Worm (Caenorhabditis elegans) whole organism, L3 larva: ENCODE results near the gene ddx-23.

Experiments used
- ama-1 ChIP-seq: fragments of 150-350 bp; optimal IDR thresholded peaks from 2 replicates; lab custom pipeline; 2018
- ceh-16 ChIP-seq: sonication (generic microtip); optimal IDR thresholded peaks from 2 replicates; lab custom pipeline; 2017; ENCODE audit warnings: missing biosample characterization, missing genetic modification characterization
- ceh-82 ChIP-seq: fragments of 150-350 bp; optimal IDR thresholded peaks from 2 replicates; lab custom pipeline; 2014; ENCODE audit warnings: missing biosample characterization, missing genetic modification characterization
- nhr-28 ChIP-seq: fragments of 150-350 bp; optimal IDR thresholded peaks from 2 replicates; lab custom pipeline; 2014; ENCODE audit warnings: missing biosample characterization, missing genetic modification characterization
- nhr-77 ChIP-seq: fragments of 150-350 bp; optimal IDR thresholded peaks from 2 replicates; lab custom pipeline; 2014; ENCODE audit warnings: missing biosample characterization, missing genetic modification characterization
- pqm-1 ChIP-seq: fragments of 150-350 bp; optimal IDR thresholded peaks from 2 replicates; lab custom pipeline; 2017; ENCODE audit warnings: missing biosample characterization, missing genetic modification characterization, inconsistent platforms
- tbx-2 ChIP-seq: sonication (generic microtip); optimal IDR thresholded peaks from 2 replicates; lab custom pipeline; 2016; ENCODE audit warnings: mild to moderate bottlenecking, missing genetic modification characterization, missing compliant biosample characterization
- unc-62 ChIP-seq: fragments of 150-350 bp; sonication (generic microtip); optimal IDR thresholded peaks from 4 replicates; lab custom pipeline; 2014; ENCODE audit warnings: missing biosample characterization, missing genetic modification reagents, missing genetic modification characterization
- zag-1 ChIP-seq: fragments of 150-350 bp; optimal IDR thresholded peaks from 2 replicates; lab custom pipeline; 2014; ENCODE audit warnings: missing biosample characterization, missing genetic modification characterization
- ztf-11 ChIP-seq: fragments of 150-350 bp; optimal IDR thresholded peaks from 2 replicates; lab custom pipeline; 2014; ENCODE audit warnings: missing biosample characterization, missing genetic modification characterization

DNA sequence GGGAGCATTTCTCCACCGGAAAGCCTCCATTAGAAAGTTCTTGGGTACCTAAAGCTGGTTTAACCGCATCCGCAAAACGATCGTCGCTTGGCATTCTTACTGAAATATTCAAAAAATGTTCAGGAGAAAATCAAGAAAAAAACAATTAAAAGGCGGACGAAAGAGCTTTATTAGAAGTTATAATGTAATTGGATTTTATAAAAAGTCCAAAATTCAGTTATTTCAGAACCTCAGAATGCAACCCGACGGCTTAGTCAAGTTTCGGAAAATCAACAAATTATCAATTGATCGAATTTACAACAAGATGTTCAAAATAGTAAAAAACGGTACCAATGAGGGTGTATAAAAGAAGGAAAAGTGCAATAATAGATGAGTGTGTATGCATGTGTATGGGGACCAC, 42.8 kb upstream of the ddx-23 start, which contains the start of gene pxl-1:
- no peak for TF ChIP-seq unc-62 (GFP tag; lab: Kevin White, UChicago)
- no peak for TF ChIP-seq zag-1 (tag; lab: Kevin White, UChicago)
- TF ChIP-seq ceh-16 (tag; lab: Kevin White, UChicago) = no peak
- TF ChIP-seq ama-1 = no peak
- no peak for TF ChIP-seq tbx-2
- no peak for TF ChIP-seq nhr-28 (tag; lab: Kevin White, UChicago)
- no peak for TF ChIP-seq pqm-1 (tag; lab: Kevin White, UChicago)
- no peak for TF ChIP-seq ceh-82 (tag; lab: Kevin White, UChicago)
- no peak for TF ChIP-seq ztf-11 (tag; lab: Kevin White, UChicago)
- TF ChIP-seq nhr-77 (tag; lab: Kevin White, UChicago) = no peak
